Worm (Caenorhabditis elegans) whole organism, L4 larva: ENCODE results near the gene Y49F6B.20.
A peak's percentile ranks its signal among the peaks of the same experiment; 100 is the strongest.
"Not testable (repeated sequence)": the region's sequence is repeated elsewhere in the genome, so short reads cannot be mapped to it uniquely, and the experiment has no call there.

Experiments
- F37D6.2 ChIP-seq: sonication (generic microtip); optimal IDR thresholded peaks from 2 replicates; lab custom pipeline; 2016; ENCODE audit warnings: mild to moderate bottlenecking, missing genetic modification characterization, missing compliant biosample characterization
- T20F7.1 ChIP-seq: fragments of 200-800 bp; sonication (Bioruptor generic); optimal IDR thresholded peaks from 2 replicates; lab custom pipeline; 2018; ENCODE audit warnings: mild to moderate bottlenecking, missing genetic modification characterization, missing compliant biosample characterization
- Y105C5A.15 ChIP-seq: fragments of 200-800 bp; sonication (Bioruptor generic); IDR thresholded peaks from 2 replicates; pipeline ENCODE4 v1.3.6; 2022; ENCODE audit warnings: missing genetic modification characterization, missing compliant biosample characterization
- Y48G9A.11 ChIP-seq: fragments of 200-800 bp; sonication (Bioruptor generic); IDR thresholded peaks from 2 replicates; pipeline ENCODE4 v1.3.6; 2022; ENCODE audit warnings: missing genetic modification reagents, missing genetic modification characterization, missing compliant biosample characterization
- ZK337.2 ChIP-seq: fragments of 200-800 bp; sonication (Bioruptor generic); IDR thresholded peaks from 2 replicates; pipeline ENCODE4 v1.3.6; 2022; ENCODE audit warnings: missing genetic modification reagents, missing genetic modification characterization, missing compliant biosample characterization
- aha-1 ChIP-seq: fragments of 150-350 bp; peaks from one replicate; lab custom pipeline; 2014; ENCODE audit warnings: missing biosample characterization, missing genetic modification characterization
- ama-1 ChIP-seq: fragments of 150-350 bp; optimal IDR thresholded peaks from 2 replicates; lab custom pipeline; 2014; ENCODE audit warnings: inconsistent platforms, mixed read lengths
- ceh-28 ChIP-seq: fragments of 150-350 bp; optimal IDR thresholded peaks from 2 replicates; lab custom pipeline; 2014; ENCODE audit warnings: missing biosample characterization, missing genetic modification reagents, missing genetic modification characterization
- ceh-32 ChIP-seq: sonication (generic microtip); optimal IDR thresholded peaks from 2 replicates; lab custom pipeline; 2016; ENCODE audit warnings: mild to moderate bottlenecking, missing genetic modification characterization, missing compliant biosample characterization; ENCODE audit not compliant: poor library complexity
- ceh-44 ChIP-seq: fragments of 200-800 bp; sonication (Bioruptor generic); IDR thresholded peaks from 2 replicates; pipeline ENCODE4 v1.3.6; 2022; ENCODE audit warnings: missing genetic modification reagents, missing genetic modification characterization, missing compliant biosample characterization
- ces-1 ChIP-seq: fragments of 150-350 bp; sonication (generic microtip); optimal IDR thresholded peaks from 4 replicates; lab custom pipeline; 2014; ENCODE audit warnings: missing biosample characterization, missing genetic modification reagents, missing genetic modification characterization
- ctbp-1 ChIP-seq: fragments of 200-800 bp; sonication (Bioruptor generic); IDR thresholded peaks from 2 replicates; pipeline ENCODE4 v1.3.6; 2022; ENCODE audit warnings: missing genetic modification reagents, missing genetic modification characterization, missing compliant biosample characterization
- daf-12 ChIP-seq: fragments of 150-350 bp; optimal IDR thresholded peaks from 2 replicates; lab custom pipeline; 2014; ENCODE audit warnings: missing biosample characterization, missing genetic modification reagents, missing genetic modification characterization
- daf-16 ChIP-seq, 3 experiments: sonication (generic microtip); optimal IDR thresholded peaks; 2 replicates each; lab custom pipeline; 2016 to 2017; ENCODE audit warnings: missing genetic modification characterization in 3 of 3, missing genetic modification reagents in 3 of 3, mild to moderate bottlenecking in 2 of 3, missing compliant biosample characterization in 2 of 3, missing biosample characterization in 1 of 3, moderate library complexity in 1 of 3
- dmd-6 ChIP-seq: fragments of 200-800 bp; sonication (Bioruptor generic); IDR thresholded peaks from 2 replicates; pipeline ENCODE4 v1.3.6; 2022; ENCODE audit warnings: missing genetic modification reagents, missing genetic modification characterization, missing compliant biosample characterization
- dmd-9 ChIP-seq: fragments of 200-800 bp; sonication (Bioruptor generic); IDR thresholded peaks from 2 replicates; pipeline ENCODE4 v1.3.6; 2022; ENCODE audit warnings: missing genetic modification reagents, missing genetic modification characterization, missing compliant biosample characterization
- dpl-1 ChIP-seq: fragments of 150-350 bp; optimal IDR thresholded peaks from 2 replicates; lab custom pipeline; 2014; ENCODE audit warnings: missing biosample characterization, missing genetic modification reagents, missing genetic modification characterization
- dve-1 ChIP-seq: sonication (generic microtip); optimal IDR thresholded peaks from 2 replicates; lab custom pipeline; 2017; ENCODE audit warnings: antibody characterized with exemption, mild to moderate bottlenecking, missing genetic modification characterization, missing compliant biosample characterization; ENCODE audit not compliant: insufficient read depth
- fkh-10 ChIP-seq: fragments of 150-350 bp; optimal IDR thresholded peaks from 2 replicates; lab custom pipeline; 2014; ENCODE audit warnings: missing biosample characterization, missing genetic modification reagents, missing genetic modification characterization
- hif-1 ChIP-seq, 2 experiments: sonication (generic microtip); optimal IDR thresholded peaks; 2 replicates each; lab custom pipeline; 2016 to 2017; ENCODE audit warnings: missing compliant biosample characterization in 2 of 2, missing genetic modification characterization in 2 of 2, missing genetic modification reagents in 2 of 2, missing genotype in 2 of 2, mild to moderate bottlenecking in 1 of 2
- hlh-11 ChIP-seq: fragments of 200-800 bp; sonication (Bioruptor generic); optimal IDR thresholded peaks from 2 replicates; lab custom pipeline; 2018; ENCODE audit warnings: mild to moderate bottlenecking, missing genetic modification characterization, missing compliant biosample characterization
- lin-15B ChIP-seq: fragments of 150-350 bp; sonication (generic microtip); optimal IDR thresholded peaks from 3 replicates; lab custom pipeline; 2014; ENCODE audit warnings: missing biosample characterization, missing genetic modification characterization
- lin-29 ChIP-seq: fragments of 200-800 bp; sonication (Bioruptor generic); IDR thresholded peaks from 2 replicates; pipeline ENCODE4 v1.3.6; 2022; ENCODE audit warnings: missing genetic modification reagents, missing genetic modification characterization, missing compliant biosample characterization
- lin-38 ChIP-seq: fragments of 200-800 bp; sonication (Bioruptor generic); IDR thresholded peaks from 2 replicates; pipeline ENCODE4 v1.3.6; 2022; ENCODE audit warnings: missing genetic modification reagents, missing genetic modification characterization, missing compliant biosample characterization
- madf-9 ChIP-seq: fragments of 200-800 bp; sonication (Bioruptor generic); conservative IDR thresholded peaks from 2 replicates; pipeline ENCODE4 v1.3.6; 2022; ENCODE audit warnings: missing genetic modification reagents, missing genetic modification characterization, missing compliant biosample characterization
- mdl-1 ChIP-seq, 2 experiments: fragments of 150-350 bp in 1 of 2; sonication (generic microtip) in 1 of 2; optimal IDR thresholded peaks; 2 replicates each; lab custom pipeline; 2014 to 2017; ENCODE audit warnings: missing biosample characterization in 2 of 2, missing genetic modification characterization in 2 of 2
- mes-2 ChIP-seq: sonication (generic microtip); optimal IDR thresholded peaks from 2 replicates; lab custom pipeline; 2016; ENCODE audit warnings: missing genotype, mild to moderate bottlenecking, missing genetic modification characterization, missing compliant biosample characterization; ENCODE audit not compliant: poor library complexity, severe bottlenecking
- nhr-102 ChIP-seq: sonication (generic microtip); optimal IDR thresholded peaks from 2 replicates; lab custom pipeline; 2016; ENCODE audit warnings: mild to moderate bottlenecking, missing genetic modification characterization, moderate library complexity, missing compliant biosample characterization
- nhr-11 ChIP-seq: fragments of 150-350 bp; optimal IDR thresholded peaks from 2 replicates; lab custom pipeline; 2014; ENCODE audit warnings: missing biosample characterization, missing genetic modification characterization
- nhr-111 ChIP-seq: fragments of 200-800 bp; sonication (Bioruptor generic); optimal IDR thresholded peaks from 2 replicates; lab custom pipeline; 2018; ENCODE audit warnings: mild to moderate bottlenecking, missing genetic modification characterization, missing compliant biosample characterization
- nhr-28 ChIP-seq: fragments of 150-350 bp; optimal IDR thresholded peaks from 2 replicates; lab custom pipeline; 2014; ENCODE audit warnings: missing biosample characterization, missing genetic modification characterization
- nhr-41 ChIP-seq: fragments of 200-800 bp; sonication (Bioruptor generic); IDR thresholded peaks from 2 replicates; pipeline ENCODE4 v1.3.6; 2022; ENCODE audit warnings: missing genetic modification reagents, missing genetic modification characterization, missing compliant biosample characterization
- nhr-42 ChIP-seq: fragments of 200-800 bp; sonication (Bioruptor generic); IDR thresholded peaks from 2 replicates; pipeline ENCODE4 v1.3.6; 2022; ENCODE audit warnings: missing genetic modification characterization, missing compliant biosample characterization
- nhr-48 ChIP-seq: sonication (generic microtip); optimal IDR thresholded peaks from 2 replicates; lab custom pipeline; 2016; ENCODE audit warnings: mild to moderate bottlenecking, missing genetic modification characterization, missing compliant biosample characterization
- php-3 ChIP-seq: fragments of 200-800 bp; sonication (Bioruptor generic); IDR thresholded peaks from 2 replicates; pipeline ENCODE4 v1.3.6; 2022; ENCODE audit warnings: missing genetic modification reagents, missing genetic modification characterization, missing compliant biosample characterization
- rbr-2 ChIP-seq: sonication (generic microtip); optimal IDR thresholded peaks from 2 replicates; lab custom pipeline; 2016; ENCODE audit warnings: missing genotype, missing genetic modification characterization, missing compliant biosample characterization
- skn-1 ChIP-seq: fragments of 150-350 bp; optimal IDR thresholded peaks from 2 replicates; lab custom pipeline; 2014; ENCODE audit warnings: missing biosample characterization, missing genetic modification characterization
- snpc-4 ChIP-seq: fragments of 150-350 bp; optimal IDR thresholded peaks from 2 replicates; lab custom pipeline; 2014; ENCODE audit warnings: missing biosample characterization, missing genetic modification characterization
- unc-130 ChIP-seq: sonication (generic microtip); optimal IDR thresholded peaks from 2 replicates; lab custom pipeline; 2016; ENCODE audit warnings: missing genetic modification reagents, missing genetic modification characterization, missing compliant biosample characterization
- zfp-3 ChIP-seq: fragments of 200-800 bp; sonication (Bioruptor generic); conservative IDR thresholded peaks from 2 replicates; pipeline ENCODE4 v1.3.6; 2022; ENCODE audit warnings: missing genetic modification reagents, missing genetic modification characterization, missing compliant biosample characterization

The Y49F6B.20 gene

DNA sequence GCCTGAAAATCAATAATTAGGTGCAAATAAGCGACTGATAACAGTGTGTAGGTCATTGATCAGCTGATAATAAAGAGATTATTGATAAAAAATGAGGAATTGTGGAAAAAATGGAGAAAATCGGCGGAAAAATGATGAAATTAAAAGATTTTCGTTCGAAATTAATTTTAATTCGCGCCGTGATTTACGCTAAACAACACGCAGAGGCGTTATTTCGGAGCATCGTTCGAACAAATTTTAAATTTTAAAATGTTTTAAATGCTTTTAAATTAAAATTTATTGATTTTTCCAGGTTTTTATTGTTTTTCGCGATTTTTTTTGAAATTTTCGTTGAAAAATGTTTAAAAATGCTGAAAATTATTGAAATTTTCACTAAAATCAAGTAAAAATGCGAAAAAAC lies 28.9 kb upstream of the Y49F6B.20 start, which contains the start of gene Y49F6B.9:
Y49F6B.9 (minus strand) TSS at position 2 of the 400 bp plus-strand sequence.
- TF ChIP-seq mdl-1 (tag; optimal IDR thresholded peaks at IDR 0.05; lab: Kevin White, UChicago): no peak
- TF ChIP-seq nhr-111: no peak
- no peak for TF ChIP-seq skn-1 (tag; lab: Kevin White, UChicago)
- TF ChIP-seq Y48G9A.11 (GFP tag; lab: Robert Waterston, UW): peak; percentile 94
- peak; percentile 87 for TF ChIP-seq aha-1 (tag; lab: Kevin White, UChicago)

DNA sequence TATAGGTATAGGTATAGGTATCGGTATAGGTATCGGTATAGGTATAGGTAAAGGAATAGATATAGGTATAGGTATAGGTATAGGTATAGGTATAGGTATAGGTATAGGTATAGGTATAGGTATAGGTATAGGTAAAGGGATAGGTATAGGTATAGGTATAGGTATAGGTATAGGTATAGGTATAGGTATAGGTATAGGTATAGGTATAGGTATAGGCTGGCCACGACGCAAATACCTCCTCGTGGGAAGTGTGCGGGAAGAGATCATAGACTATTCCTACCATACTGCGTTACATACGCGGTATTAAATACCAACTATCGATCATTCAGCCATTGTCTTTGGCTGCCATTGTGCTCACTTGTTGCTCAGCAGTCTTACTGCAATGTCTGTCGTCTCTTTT lies 20.3 kb upstream of the Y49F6B.20 start, which contains the start of gene fbxb-112:
fbxb-112 (plus strand) TSS at position 301 of the 400 bp plus-strand sequence.
- TF ChIP-seq lin-29; ceh-32 (tag; lab: Kevin White, UChicago); dve-1 (tag; lab: Kevin White, UChicago): not testable (repeated sequence)

- TF ChIP-seq daf-16 (GFP tag; optimal IDR thresholded peaks at IDR 0.05; lab: Kevin White, UChicago): no peak
- no peak for TF ChIP-seq daf-16 (tag; optimal IDR thresholded peaks at IDR 0.05; lab: Kevin White, UChicago)
- peak; percentile 74 for TF ChIP-seq ces-1 (GFP tag; lab: Kevin White, UChicago)
- TF ChIP-seq ceh-44 (GFP tag; lab: Robert Waterston, UW): no peak
- peak; percentile 31 for TF ChIP-seq dmd-6
- peak; percentile 43 for TF ChIP-seq rbr-2
- peak; percentile 54; the same call in 1 of the 2 replicates for TF ChIP-seq dmd-9 (GFP tag; lab: Robert Waterston, UW)
- TF ChIP-seq nhr-48 (tag; lab: Kevin White, UChicago): no peak
- no peak for TF ChIP-seq nhr-42 (GFP tag; lab: Robert Waterston, UW)
- TF ChIP-seq ctbp-1: no peak
- no peak for TF ChIP-seq hlh-11 (tag; lab: Kevin White, UChicago)
- no peak for TF ChIP-seq nhr-102 (tag; lab: Kevin White, UChicago)
- peak; percentile 97 for TF ChIP-seq mes-2
- no peak for TF ChIP-seq zfp-3 (GFP tag; lab: Robert Waterston, UW)
- TF ChIP-seq dpl-1 (GFP tag; lab: Kevin White, UChicago): peak; percentile 62
- peak; percentile 89 for TF ChIP-seq unc-130 (GFP tag; lab: Kevin White, UChicago)
- 0 out of 2 replicates have a peak, but pooled peaks have one; percentile 43 for TF ChIP-seq php-3
- no peak for TF ChIP-seq daf-12 (tag; lab: Kevin White, UChicago)
- peak; percentile 71 for TF ChIP-seq nhr-28 (tag; lab: Kevin White, UChicago)
- TF ChIP-seq ceh-28 (tag; lab: Kevin White, UChicago): no peak
- TF ChIP-seq ama-1 (lab: Kevin White, UChicago): no peak
- TF ChIP-seq ZK337.2: peak; percentile 74; the same call in 1 of the 2 replicates
- TF ChIP-seq aha-1 (tag; lab: Kevin White, UChicago): peak; percentile 95
- TF ChIP-seq lin-38 (GFP tag; lab: Robert Waterston, UW): peak; percentile 97
- TF ChIP-seq nhr-41 (GFP tag; lab: Robert Waterston, UW): no peak
- TF ChIP-seq madf-9: peak; percentile 64
- no peak for TF ChIP-seq Y105C5A.15
- peak; percentile 28 for TF ChIP-seq fkh-10 (GFP tag; lab: Kevin White, UChicago)
- no peak for TF ChIP-seq lin-29
- TF ChIP-seq snpc-4 (tag; lab: Kevin White, UChicago): no peak
- TF ChIP-seq nhr-11 (tag; lab: Kevin White, UChicago): peak; percentile 11
- no peak for TF ChIP-seq mdl-1 (tag; optimal IDR thresholded peaks at IDR 0.05; lab: Kevin White, UChicago)
- no peak for TF ChIP-seq T20F7.1 (GFP tag; lab: Kevin White, UChicago)
- TF ChIP-seq lin-15B (tag; lab: Kevin White, UChicago): no peak
- no peak for TF ChIP-seq F37D6.2 (tag; lab: Kevin White, UChicago)
- peak in 1 of 2 experiments; percentile 81 for TF ChIP-seq hif-1 (tag; optimal IDR thresholded peaks at IDR 0.05; lab: Kevin White, UChicago)
These were observed 11.8 kb upstream of the Y49F6B.20 start, which contains the start of gene smu-2 for ce11 chrII:3482231-3482630. smu-2 (plus strand) TSS chrII:3482408.
